Worm (Caenorhabditis elegans): ENCODE data around the gene C08D8.1.

- TF ChIP-seq fkh-6 (tag; optimal IDR thresholded peaks at IDR 0.05): no peak
- TF ChIP-seq nhr-11 (tag; optimal IDR thresholded peaks at IDR 0.05): no peak
- no peak for TF ChIP-seq pha-4 (tag; optimal IDR thresholded peaks at IDR 0.05)
Observed at ce11 chrV:8327080-8327479, 18.5 kb upstream of the C08D8.1 start.

All from whole organism, late embryonic.